Worm (Caenorhabditis elegans) whole organism, young adult: ENCODE measurements around the gene str-196.

Experiments used
- athp-1 ChIP-seq: sonication (generic microtip); optimal IDR thresholded peaks from 2 replicates; lab custom pipeline; 2017; ENCODE audit warnings: mild to moderate bottlenecking, missing genetic modification characterization, missing compliant biosample characterization
- dpff-1 ChIP-seq: sonication (generic microtip); optimal IDR thresholded peaks from 2 replicates; lab custom pipeline; 2017; ENCODE audit warnings: mild to moderate bottlenecking, missing genetic modification characterization, missing compliant biosample characterization
- fkh-3 ChIP-seq: sonication (generic microtip); optimal IDR thresholded peaks from 2 replicates; lab custom pipeline; 2016; ENCODE audit warnings: mild to moderate bottlenecking, missing genetic modification characterization, missing compliant biosample characterization
- nhr-120 ChIP-seq: fragments of 200-800 bp; sonication (Bioruptor generic); IDR thresholded peaks from 2 replicates; pipeline ENCODE4 v1.3.6; 2022; ENCODE audit warnings: missing genetic modification characterization, missing compliant biosample characterization
- ztf-22 ChIP-seq: fragments of 200-800 bp; sonication (Bioruptor generic); optimal IDR thresholded peaks from 2 replicates; lab custom pipeline; 2018; ENCODE audit warnings: mild to moderate bottlenecking, missing genetic modification characterization, moderate library complexity, missing compliant biosample characterization

ce11 chrV:489320-489719 lies 2.2 kb upstream of the str-196 start, which contains the start of gene nhr-106:
- no peak for TF ChIP-seq dpff-1 (tag; lab: Kevin White, UChicago)
- TF ChIP-seq athp-1 (tag; lab: Kevin White, UChicago) = no peak
- no peak for TF ChIP-seq fkh-3 (tag; lab: Kevin White, UChicago)
- no peak for TF ChIP-seq nhr-120
- no peak for TF ChIP-seq ztf-22
